Fruit fly (Drosophila melanogaster): Measurements from ENCODE around the gene CG5727.

Gene CG5727

DNA sequence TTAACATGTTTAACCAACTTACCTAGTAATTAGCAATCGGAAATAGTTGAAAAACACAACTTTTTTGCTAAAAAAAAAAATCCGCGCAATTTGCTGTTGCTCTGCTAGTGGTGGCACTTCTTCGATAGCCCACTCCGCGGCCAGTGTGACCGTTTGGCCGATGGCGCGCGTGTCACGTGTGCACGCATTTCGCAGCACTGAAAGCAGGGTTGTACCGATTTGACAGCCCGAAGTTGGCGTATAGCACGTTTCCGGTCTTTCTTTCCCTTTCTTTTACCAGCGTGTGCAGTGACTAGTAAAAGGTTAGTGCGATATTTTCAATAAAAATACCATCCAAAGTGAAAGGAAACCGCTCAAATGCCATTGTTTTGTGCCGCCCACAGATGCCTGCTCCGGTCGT lies 9.6 kb downstream of the CG5727 start, which contains the start of the genes Ripalpha and RpL7 (continued):
- TF ChIP-seq OdsH (GFP tag; optimal IDR thresholded peaks at IDR 0.05): peak; percentile 96
- TF ChIP-seq Met (GFP tag; optimal IDR thresholded peaks at IDR 0.05): peak; percentile 93
- peak; percentile 60; the same call in 1 of the 3 replicates for TF ChIP-seq CG8119 (GFP tag; IDR thresholded peaks at IDR 0.05)
- peak; percentile 81 to 94 for TF ChIP-seq ss (GFP tag; optimal IDR thresholded peaks at IDR 0.05)
- peak; percentile 95 for TF ChIP-seq topi (GFP tag; optimal IDR thresholded peaks at IDR 0.05)
- peak; percentile 90 for TF ChIP-seq fkh (GFP tag; optimal IDR thresholded peaks at IDR 0.05)
- TF ChIP-seq CG10669 (GFP tag; optimal IDR thresholded peaks at IDR 0.05): peak; percentile 81
- peak; percentile 76 for TF ChIP-seq CG11902 (GFP tag; optimal IDR thresholded peaks at IDR 0.05)
- TF ChIP-seq CG8319 (GFP tag; optimal IDR thresholded peaks at IDR 0.05): peak; percentile 87
- TF ChIP-seq Sox15 (GFP tag; optimal IDR thresholded peaks at IDR 0.05): peak; percentile 82
- peak; percentile 94 for TF ChIP-seq Sox102F (GFP tag; optimal IDR thresholded peaks at IDR 0.05)
- TF ChIP-seq fd59A (GFP tag; optimal IDR thresholded peaks at IDR 0.05): peak; percentile 75
- TF ChIP-seq CG6854 (GFP tag; optimal IDR thresholded peaks at IDR 0.05): peak; percentile 93
- peak; percentile 98 for TF ChIP-seq vri (GFP tag; optimal IDR thresholded peaks at IDR 0.05)
- peak; percentile 75 for TF ChIP-seq CG3032 (tag; optimal IDR thresholded peaks at IDR 0.05)
- TF ChIP-seq achi (GFP tag; optimal IDR thresholded peaks at IDR 0.05): peak; percentile 100
- no peak; the same call in 1 of the 2 replicates for TF ChIP-seq CG11294 (GFP tag; IDR thresholded peaks at IDR 0.05)
- peak; percentile 83 for TF ChIP-seq CG8632 (GFP tag; optimal IDR thresholded peaks at IDR 0.05)
- TF ChIP-seq CG15336 (GFP tag; IDR thresholded peaks at IDR 0.05): peak; percentile 68; the same call in 1 of the 2 replicates
- TF ChIP-seq dsx (GFP tag; optimal IDR thresholded peaks at IDR 0.05; ENCODE audit: poor library complexity, severe bottlenecking): no peak
- peak; percentile 59 to 95 for TF ChIP-seq salr (GFP tag; optimal IDR thresholded peaks at IDR 0.05)
- TF ChIP-seq CG1621 (tag; optimal IDR thresholded peaks at IDR 0.05): peak; percentile 97
- TF ChIP-seq Eip75B (GFP tag; optimal IDR thresholded peaks at IDR 0.05): peak; percentile 86
- TF ChIP-seq cyc (GFP tag; optimal IDR thresholded peaks at IDR 0.05): peak; percentile 96
- TF ChIP-seq spab (GFP tag; optimal IDR thresholded peaks at IDR 0.05): no peak
- TF ChIP-seq esn (GFP tag; optimal IDR thresholded peaks at IDR 0.05): peak; percentile 97
- TF ChIP-seq fd85E (GFP tag; optimal IDR thresholded peaks at IDR 0.05): peak; percentile 91
- peak; percentile 69 for TF ChIP-seq Gug (GFP tag; IDR thresholded peaks at IDR 0.05)
- peak; percentile 57 for TF ChIP-seq Ets96B (tag; optimal IDR thresholded peaks at IDR 0.05)
- peak; percentile 78 for TF ChIP-seq Lpt (GFP tag; optimal IDR thresholded peaks at IDR 0.05)

DNA sequence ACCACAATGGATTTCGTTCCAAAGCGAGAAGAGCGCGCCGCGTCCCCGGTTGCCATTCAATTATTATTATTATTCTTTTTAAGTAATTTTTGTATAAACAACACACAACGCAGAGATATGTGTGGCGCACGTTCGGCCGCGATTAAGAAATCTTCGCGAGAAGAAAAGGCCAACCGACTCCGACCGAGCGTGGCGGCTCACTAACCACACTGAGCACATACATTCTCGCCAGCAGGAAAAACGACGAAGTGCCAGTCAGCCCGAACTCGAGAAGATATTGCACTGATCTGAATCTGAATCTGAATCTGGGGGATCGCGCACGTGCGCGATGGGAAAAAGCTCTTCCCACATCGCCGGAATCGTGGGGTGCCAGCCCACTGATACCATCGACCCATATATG lies 11.6 kb downstream of the CG5727 start, which contains the start of gene Sur:
TSS of gene Sur (minus strand) at position 207 of the 400 bp plus-strand sequence.
- TF ChIP-seq Ets21C (GFP tag; optimal IDR thresholded peaks at IDR 0.05) (no peak), net (GFP tag; optimal IDR thresholded peaks at IDR 0.05) (no peak), CG6163 (GFP tag; IDR thresholded peaks at IDR 0.05) (peak; percentile 18; the same call in 1 of the 3 replicates), ss (GFP tag; optimal IDR thresholded peaks at IDR 0.05) (no peak), CG8632 (GFP tag; optimal IDR thresholded peaks at IDR 0.05) (no peak), Ets96B (tag; optimal IDR thresholded peaks at IDR 0.05) (no peak), CG6792 (GFP tag; optimal IDR thresholded peaks at IDR 0.05) (no peak), Eip78C (GFP tag) (peak; percentile 58), Blimp-1 (GFP tag; optimal IDR thresholded peaks at IDR 0.05) (no peak), fd59A (GFP tag; optimal IDR thresholded peaks at IDR 0.05) (no peak), fkh (GFP tag; optimal IDR thresholded peaks at IDR 0.05) (peak; percentile 15), Eip93F (GFP tag; optimal IDR thresholded peaks at IDR 0.05) (no peak), salr (GFP tag; optimal IDR thresholded peaks at IDR 0.05) (no peak), svp (GFP tag) (peak; percentile 84)

DNA sequence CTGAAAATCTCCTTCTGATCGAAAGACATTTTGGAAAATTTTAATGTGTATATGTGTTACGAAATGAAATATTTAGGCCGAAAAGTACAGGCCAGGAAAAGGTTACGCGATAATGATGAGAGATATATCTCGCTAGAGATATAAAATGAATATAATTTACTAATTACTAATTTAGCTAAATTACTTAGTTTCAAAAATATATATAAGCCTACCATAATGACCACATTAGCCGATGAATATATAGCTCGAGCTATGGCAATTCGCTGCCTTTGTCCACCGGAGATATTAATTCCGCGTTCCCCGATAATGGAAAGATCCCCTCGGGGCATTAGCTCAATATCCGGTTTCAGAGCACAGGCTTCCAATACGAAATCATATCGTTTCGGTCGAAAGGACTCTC lies 19.1 kb downstream of the CG5727 start, which contains the start of gene Fum4:
TSS of gene Fum4 (minus strand) at position 101 of the 400 bp plus-strand sequence.
- TF ChIP-seq Smox (GFP tag; optimal IDR thresholded peaks at IDR 0.05) (no peak), Sox14 (GFP tag; optimal IDR thresholded peaks at IDR 0.05) (no peak), achi (GFP tag; optimal IDR thresholded peaks at IDR 0.05) (no peak), cyc (GFP tag; optimal IDR thresholded peaks at IDR 0.05) (no peak), CG8319 (GFP tag; optimal IDR thresholded peaks at IDR 0.05) (no peak), spab (GFP tag; optimal IDR thresholded peaks at IDR 0.05) (no peak), CG8119 (GFP tag; IDR thresholded peaks at IDR 0.05) (no peak), CG4318 (GFP tag; optimal IDR thresholded peaks at IDR 0.05) (no peak), dac (GFP tag; optimal IDR thresholded peaks at IDR 0.05) (no peak), Ets21C (GFP tag; optimal IDR thresholded peaks at IDR 0.05) (no peak), CG34406 (GFP tag; optimal IDR thresholded peaks at IDR 0.05) (no peak), eg (GFP tag; IDR thresholded peaks at IDR 0.05) (no peak), Lpt (GFP tag; optimal IDR thresholded peaks at IDR 0.05) (no peak), CG1621 (tag; optimal IDR thresholded peaks at IDR 0.05) (no peak), Gug (GFP tag; IDR thresholded peaks at IDR 0.05) (no peak), OdsH (GFP tag; optimal IDR thresholded peaks at IDR 0.05) (no peak)
